Fruit fly (Drosophila melanogaster): ENCODE measurements around the gene dl.

The dl gene

DNA sequence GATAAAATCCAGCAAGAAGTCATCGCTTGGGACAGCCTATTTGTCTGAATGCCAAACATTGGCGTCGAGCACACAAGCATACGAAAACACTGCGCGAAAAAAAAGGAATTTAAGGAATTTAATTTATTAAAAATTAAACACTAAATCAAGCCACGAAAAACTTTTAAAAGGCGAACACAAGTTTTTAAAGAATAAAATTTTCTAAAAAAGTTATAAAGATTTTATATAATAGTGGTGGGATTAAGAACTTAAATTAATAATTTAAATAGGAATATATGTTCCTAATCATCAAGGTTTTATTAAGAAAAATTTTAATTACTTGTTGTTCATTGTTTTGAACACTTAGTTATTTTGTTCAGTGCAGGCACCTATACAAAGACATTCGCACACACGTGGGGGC is 28.8 kb downstream of the dl start (continued):
- no peak for TF ChIP-seq CG2129 (GFP tag; IDR thresholded peaks at IDR 0.05; ENCODE audit: partially characterized antibody)
- peak; percentile 12 for TF ChIP-seq CG13775 (GFP tag; optimal IDR thresholded peaks at IDR 0.05)
- TF ChIP-seq CG4820 (GFP tag; optimal IDR thresholded peaks at IDR 0.05): no peak
- TF ChIP-seq Hmr (GFP tag; optimal IDR thresholded peaks at IDR 0.05): peak; percentile 35
- TF ChIP-seq Sox102F (GFP tag; optimal IDR thresholded peaks at IDR 0.05): peak; percentile 60
- no peak for TF ChIP-seq ase (GFP tag; IDR thresholded peaks at IDR 0.05)
- TF ChIP-seq CG15514 (GFP tag; optimal IDR thresholded peaks at IDR 0.05): peak; percentile 3
- TF ChIP-seq CG9932 (GFP tag; IDR thresholded peaks at IDR 0.05): no peak; the same call in 1 of the 2 replicates
- TF ChIP-seq CG10209 (GFP tag; optimal IDR thresholded peaks at IDR 0.05): peak; percentile 28
- peak; percentile 1 for TF ChIP-seq Dek (tag; optimal IDR thresholded peaks at IDR 0.05)
- TF ChIP-seq CG17385 (GFP tag; optimal IDR thresholded peaks at IDR 0.05): peak; percentile 24

DNA sequence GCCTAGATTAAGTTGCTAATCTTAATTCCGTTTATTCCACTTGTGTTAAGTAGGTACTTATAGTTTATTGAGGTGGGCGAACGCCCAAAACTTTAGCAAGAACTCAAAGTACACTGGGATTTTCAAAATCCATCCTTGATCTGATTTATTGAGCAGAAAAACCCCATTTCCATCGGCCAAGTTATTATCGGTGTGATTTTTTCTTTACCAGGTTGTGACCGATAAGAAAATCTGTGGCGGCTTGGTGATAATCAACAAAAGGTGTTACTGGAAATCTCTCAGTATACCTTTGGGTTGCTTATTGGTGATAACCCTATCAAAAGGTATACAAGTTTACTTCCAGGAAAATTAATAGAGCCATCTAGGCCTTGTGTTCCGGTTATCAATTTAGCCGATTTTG is 29.7 kb downstream of the dl start:
- no peak for TF ChIP-seq CG7839 (tag; optimal IDR thresholded peaks at IDR 0.05)
- no peak for TF ChIP-seq Sry-β (GFP tag; optimal IDR thresholded peaks at IDR 0.05)
- TF ChIP-seq GATAe (GFP tag; conservative IDR thresholded peaks at IDR 0.05): 0 out of 2 replicates have a peak, but pooled peaks have one; percentile 34
- TF ChIP-seq sisA (GFP tag; IDR thresholded peaks at IDR 0.05): no peak
- no peak for TF ChIP-seq ab (GFP tag; optimal IDR thresholded peaks at IDR 0.05)
- no peak for TF ChIP-seq CG18599 (GFP tag; optimal IDR thresholded peaks at IDR 0.05)
- TF ChIP-seq sens-2 (GFP tag; IDR thresholded peaks at IDR 0.05): peak; percentile 49; the same call in 1 of the 2 replicates
- TF ChIP-seq CG4282 (GFP tag; optimal IDR thresholded peaks at IDR 0.05): no peak
- no peak for TF ChIP-seq CG42726 (GFP tag; IDR thresholded peaks at IDR 0.05; ENCODE audit: partially characterized antibody)
- TF ChIP-seq CG31224 (GFP tag; IDR thresholded peaks at IDR 0.05): no peak
- no peak for TF ChIP-seq CG12299 (tag; optimal IDR thresholded peaks at IDR 0.05)
- TF ChIP-seq CG4360 (GFP tag; IDR thresholded peaks at IDR 0.05): no peak
- no peak for TF ChIP-seq MESR4 (GFP tag; optimal IDR thresholded peaks at IDR 0.05)
- no peak for TF ChIP-seq CG3995 (GFP tag; optimal IDR thresholded peaks at IDR 0.05)
- no peak for TF ChIP-seq dimm (GFP tag; IDR thresholded peaks at IDR 0.05)
- no peak for TF ChIP-seq CG33213 (GFP tag; optimal IDR thresholded peaks at IDR 0.05)
- no peak for TF ChIP-seq D19A (tag; optimal IDR thresholded peaks at IDR 0.05)
- peak; percentile 62 for TF ChIP-seq sug (tag; optimal IDR thresholded peaks at IDR 0.05)
- TF ChIP-seq C15 (GFP tag; IDR thresholded peaks at IDR 0.05): no peak
- peak; percentile 97 for TF ChIP-seq exex (tag; optimal IDR thresholded peaks at IDR 0.05)
- no peak for TF ChIP-seq CG10267 (tag; optimal IDR thresholded peaks at IDR 0.05)
- peak; percentile 57 for TF ChIP-seq CG34376 (GFP tag; optimal IDR thresholded peaks at IDR 0.05)
- no peak for TF ChIP-seq CG9727 (GFP tag; optimal IDR thresholded peaks at IDR 0.05)
- TF ChIP-seq Sry-δ (GFP tag; optimal IDR thresholded peaks at IDR 0.05): no peak
- no peak for TF ChIP-seq E2f2 (GFP tag; IDR thresholded peaks at IDR 0.05)
- TF ChIP-seq jumu (GFP tag; optimal IDR thresholded peaks at IDR 0.05): no peak
- no peak for TF ChIP-seq crp (GFP tag; optimal IDR thresholded peaks at IDR 0.05)
- peak; percentile 24 for TF ChIP-seq gro (GFP tag; optimal IDR thresholded peaks at IDR 0.05)
- TF ChIP-seq ci (GFP tag; IDR thresholded peaks at IDR 0.05): no peak
- no peak for TF ChIP-seq eve (GFP tag; optimal IDR thresholded peaks at IDR 0.05)
- TF ChIP-seq mirr (GFP tag; optimal IDR thresholded peaks at IDR 0.05): peak; percentile 64
- TF ChIP-seq ssp (GFP tag; IDR thresholded peaks at IDR 0.05): no peak
- TF ChIP-seq kay (GFP tag; optimal IDR thresholded peaks at IDR 0.05): no peak
- TF ChIP-seq onecut (GFP tag; IDR thresholded peaks at IDR 0.05): no peak
- no peak for TF ChIP-seq CG17328 (GFP tag; IDR thresholded peaks at IDR 0.05)
